Fruit fly (Drosophila melanogaster) whole organism, embryonic: ENCODE results near the gene SmydA-9.

Source experiments
- Asciz ChIP-seq: fragments of 200-800 bp; sonication (Bioruptor generic); optimal IDR thresholded peaks from 2 replicates; lab custom pipeline; 2017; ENCODE audit warnings: missing biosample characterization, mild to moderate bottlenecking, missing genetic modification characterization, missing genetic modification reagents
- BEAF-32 ChIP-seq: fragments of 200-800 bp; sonication (Bioruptor generic); optimal IDR thresholded peaks from 3 replicates; lab custom pipeline; 2017; ENCODE audit warnings: missing biosample characterization, missing genetic modification characterization, mild to moderate bottlenecking, moderate library complexity, missing genetic modification reagents
- CG10654 ChIP-seq: fragments of 200-800 bp; sonication (Bioruptor generic); optimal IDR thresholded peaks from 2 replicates; lab custom pipeline; 2016; ENCODE audit warnings: missing biosample characterization, missing genetic modification characterization
- CG11085 ChIP-seq: fragments of 200-800 bp; sonication (Bioruptor generic); IDR thresholded peaks from 2 replicates; pipeline ENCODE4 v1.3.6; 2022; ENCODE audit warnings: missing biosample characterization, missing genetic modification characterization
- CG12299 ChIP-seq: fragments of 200-800 bp; sonication (Bioruptor generic); optimal IDR thresholded peaks from 2 replicates; lab custom pipeline; 2018; ENCODE audit warnings: missing biosample characterization, mild to moderate bottlenecking, missing genetic modification characterization
- CG14860 ChIP-seq: fragments of 200-800 bp; sonication (Bioruptor generic); IDR thresholded peaks from 3 replicates; pipeline ENCODE4 v1.3.6; 2022; ENCODE audit warnings: missing biosample characterization, missing genetic modification characterization; ENCODE audit not compliant: partially characterized antibody
- CG1529 ChIP-seq: fragments of 200-800 bp; sonication (Bioruptor generic); optimal IDR thresholded peaks from 3 replicates; lab custom pipeline; 2018; ENCODE audit warnings: missing biosample characterization, missing genetic modification characterization
- CG17568 ChIP-seq: fragments of 200-800 bp; sonication (Bioruptor generic); optimal IDR thresholded peaks from 2 replicates; lab custom pipeline; 2018; ENCODE audit warnings: missing biosample characterization, mild to moderate bottlenecking, missing genetic modification characterization, moderate library complexity
- CG18011 ChIP-seq: fragments of 200-800 bp; sonication (Bioruptor generic); optimal IDR thresholded peaks from 2 replicates; lab custom pipeline; 2017; ENCODE audit warnings: missing biosample characterization, missing genetic modification characterization, mild to moderate bottlenecking, moderate library complexity, missing genotype
- CG18764 ChIP-seq: fragments of 200-800 bp; sonication (Bioruptor generic); optimal IDR thresholded peaks from 3 replicates; lab custom pipeline; 2016; ENCODE audit warnings: missing biosample characterization, missing genetic modification characterization
- CG31224 ChIP-seq: fragments of 200-800 bp; sonication (Bioruptor generic); IDR thresholded peaks from 2 replicates; pipeline ENCODE4 v1.3.6; 2022; ENCODE audit warnings: missing biosample characterization, missing genetic modification characterization
- CG32767 ChIP-seq: fragments of 200-800 bp; sonication (Bioruptor generic); IDR thresholded peaks from 2 replicates; pipeline ENCODE4 v1.3.6; 2022; ENCODE audit warnings: missing biosample characterization, missing genetic modification characterization
- CG34422 ChIP-seq: fragments of 200-800 bp; sonication (Bioruptor generic); IDR thresholded peaks from 3 replicates; pipeline ENCODE4 v1.3.6; 2022; ENCODE audit warnings: missing biosample characterization, missing genetic modification characterization
- CG3726 ChIP-seq: fragments of 200-800 bp; sonication (Bioruptor generic); IDR thresholded peaks from 3 replicates; pipeline ENCODE4, ENCODE4 v1.3.6; 2022; ENCODE audit warnings: missing biosample characterization, missing genetic modification characterization
- CG4282 ChIP-seq: fragments of 200-800 bp; sonication (Bioruptor generic); optimal IDR thresholded peaks from 2 replicates; lab custom pipeline; 2016; ENCODE audit warnings: missing biosample characterization, missing genetic modification characterization
- CG4328 ChIP-seq: fragments of 200-800 bp; sonication (Bioruptor generic); optimal IDR thresholded peaks from 3 replicates; lab custom pipeline; 2017; ENCODE audit warnings: missing biosample characterization, missing genetic modification reagents, missing genetic modification characterization
- CG4820 ChIP-seq: fragments of 200-800 bp; sonication (Bioruptor generic); optimal IDR thresholded peaks from 3 replicates; lab custom pipeline; 2016; ENCODE audit warnings: missing biosample characterization, missing genetic modification characterization
- CG9437 ChIP-seq: fragments of 200-800 bp; sonication (Bioruptor generic); optimal IDR thresholded peaks from 2 replicates; lab custom pipeline; 2018; ENCODE audit warnings: missing biosample characterization, mild to moderate bottlenecking, missing genetic modification characterization
- CG9727 ChIP-seq: fragments of 200-800 bp; sonication (Bioruptor generic); optimal IDR thresholded peaks from 3 replicates; lab custom pipeline; 2017; ENCODE audit warnings: missing biosample characterization, mild to moderate bottlenecking, missing genetic modification characterization
- CG9817 ChIP-seq: fragments of 200-800 bp; sonication (Bioruptor generic); optimal IDR thresholded peaks from 2 replicates; lab custom pipeline; 2018; ENCODE audit warnings: missing biosample characterization, mild to moderate bottlenecking, missing genetic modification characterization, moderate library complexity
- CHES-1-like ChIP-seq: fragments of 200-800 bp; sonication (Bioruptor generic); optimal IDR thresholded peaks from 2 replicates; lab custom pipeline; 2016; ENCODE audit warnings: missing biosample characterization, missing genetic modification characterization
- CTCF ChIP-seq: fragments of 200-800 bp; sonication (Bioruptor generic); optimal IDR thresholded peaks from 2 replicates; lab custom pipeline; 2017; ENCODE audit warnings: missing biosample characterization, mild to moderate bottlenecking, missing genetic modification characterization, moderate library complexity
- Chrac-16 ChIP-seq: fragments of 200-800 bp; sonication (Bioruptor generic); optimal IDR thresholded peaks from 3 replicates; lab custom pipeline; 2016; ENCODE audit warnings: missing biosample characterization, missing genetic modification characterization
- D19A ChIP-seq: fragments of 200-800 bp; optimal IDR thresholded peaks from 3 replicates; lab custom pipeline; 2019; ENCODE audit warnings: missing biosample characterization, mild to moderate bottlenecking, missing genetic modification characterization, moderate library complexity
- E2f1 ChIP-seq: fragments of 200-800 bp; sonication (Bioruptor generic); IDR thresholded peaks from 2 replicates; pipeline ENCODE4 v1.3.6; 2022; ENCODE audit warnings: missing biosample characterization, missing genetic modification characterization
- Fer2 ChIP-seq: fragments of 200-800 bp; sonication (Bioruptor generic); optimal IDR thresholded peaks from 2 replicates; lab custom pipeline; 2018; ENCODE audit warnings: missing biosample characterization, mild to moderate bottlenecking, missing genetic modification characterization, moderate library complexity
- H2.0 ChIP-seq: fragments of 200-800 bp; sonication (Bioruptor generic); IDR thresholded peaks from 2 replicates; pipeline ENCODE4 v1.3.6; 2022; ENCODE audit warnings: missing biosample characterization, missing genetic modification characterization
- MTF-1 ChIP-seq: fragments of 200-800 bp; sonication (Bioruptor generic); optimal IDR thresholded peaks from 2 replicates; lab custom pipeline; 2018; ENCODE audit warnings: missing biosample characterization, mild to moderate bottlenecking, missing genetic modification characterization, borderline replicate concordance
- Nf-YA ChIP-seq: fragments of 200-800 bp; sonication (Bioruptor generic); IDR thresholded peaks from 2 replicates; pipeline ENCODE4 v1.3.6; 2022; ENCODE audit warnings: missing biosample characterization, missing genetic modification characterization
- Oaz ChIP-seq: fragments of 200-800 bp; sonication (Bioruptor generic); IDR thresholded peaks from 2 replicates; pipeline ENCODE4 v1.3.6; 2022; ENCODE audit warnings: missing biosample characterization, missing genetic modification characterization
- Ravus ChIP-seq: fragments of 200-800 bp; sonication (Bioruptor generic); IDR thresholded peaks from 2 replicates; pipeline ENCODE4 v1.3.6; 2022; ENCODE audit warnings: missing biosample characterization, missing genetic modification characterization
- Xbp1 ChIP-seq: fragments of 200-800 bp; sonication (Bioruptor generic); optimal IDR thresholded peaks from 3 replicates; lab custom pipeline; 2016; ENCODE audit warnings: missing biosample characterization, mild to moderate bottlenecking, missing genetic modification characterization
- Xrp1 ChIP-seq: fragments of 200-800 bp; sonication (Bioruptor generic); IDR thresholded peaks from 2 replicates; pipeline ENCODE4 v1.3.6; 2022; ENCODE audit warnings: missing biosample characterization, missing genetic modification characterization
- ase ChIP-seq: fragments of 200-800 bp; sonication (Bioruptor generic); IDR thresholded peaks from 3 replicates; pipeline ENCODE4 v1.3.6; 2022; ENCODE audit warnings: missing biosample characterization, missing genetic modification characterization
- bab2 ChIP-seq: fragments of 200-800 bp; sonication (Bioruptor generic); optimal IDR thresholded peaks from 2 replicates; lab custom pipeline; 2016; ENCODE audit warnings: missing biosample characterization, missing genetic modification characterization
- bsh ChIP-seq, 2 experiments: fragments of 200-800 bp; sonication (Bioruptor generic); optimal IDR thresholded peaks; 2 replicates each; lab custom pipeline; 2017 to 2018; ENCODE audit warnings: mild to moderate bottlenecking in 2 of 2, missing biosample characterization in 2 of 2, missing genetic modification characterization in 2 of 2, moderate library complexity in 1 of 2
- chif ChIP-seq, 2 experiments: fragments of 200-800 bp; sonication (Bioruptor generic); optimal IDR thresholded peaks; 3 replicates each; lab custom pipeline; 2016; ENCODE audit warnings: missing biosample characterization in 2 of 2, missing genetic modification characterization in 2 of 2
- chinmo ChIP-seq: fragments of 200-800 bp; sonication (Bioruptor generic); IDR thresholded peaks from 4 replicates; pipeline ENCODE4 v1.3.6; 2022; ENCODE audit warnings: missing biosample characterization, missing genetic modification characterization; ENCODE audit not compliant: partially characterized antibody
- crc ChIP-seq: fragments of 200-800 bp; sonication (Bioruptor generic); optimal IDR thresholded peaks from 2 replicates; lab custom pipeline; 2016; ENCODE audit warnings: missing biosample characterization, missing genetic modification characterization
- en ChIP-seq: fragments of 200-800 bp; sonication (Bioruptor generic); optimal IDR thresholded peaks from 2 replicates; lab custom pipeline; 2016; ENCODE audit warnings: missing biosample characterization, missing genetic modification characterization
- gcm2 ChIP-seq: fragments of 200-800 bp; sonication (Bioruptor generic); optimal IDR thresholded peaks from 2 replicates; lab custom pipeline; 2016; ENCODE audit warnings: missing biosample characterization, missing genetic modification characterization
- gsb-n ChIP-seq: fragments of 200-800 bp; sonication (Bioruptor generic); optimal IDR thresholded peaks from 3 replicates; lab custom pipeline; 2018; ENCODE audit warnings: missing biosample characterization, mild to moderate bottlenecking, missing genetic modification characterization
- hth ChIP-seq: fragments of >200 bp; optimal IDR thresholded peaks from 2 replicates; lab custom pipeline; 2017; ENCODE audit warnings: inconsistent platforms
- ken ChIP-seq: fragments of 200-800 bp; sonication (Bioruptor generic); IDR thresholded peaks from 3 replicates; pipeline ENCODE4 v1.3.6; 2022; ENCODE audit warnings: missing biosample characterization, missing genetic modification characterization
- mirr ChIP-seq: fragments of 200-800 bp; sonication (Bioruptor generic); optimal IDR thresholded peaks from 3 replicates; lab custom pipeline; 2018; ENCODE audit warnings: missing biosample characterization, mild to moderate bottlenecking, missing genetic modification characterization
- prd ChIP-seq, 3 experiments: fragments of >200 bp in 2 of 3; fragments of 200-800 bp in 1 of 3; sonication (Bioruptor generic) in 1 of 3; optimal IDR thresholded peaks in 2 of 3; IDR thresholded peaks in 1 of 3; 2 replicates in 2 of 3; 3 replicates in 1 of 3; pipeline versions ENCODE4 v1.3.6 to Lab custom; 2017 to 2022; ENCODE audit warnings: missing biosample characterization in 1 of 3, missing genetic modification characterization in 1 of 3
- pzg ChIP-seq: fragments of 200-800 bp; sonication (Bioruptor generic); optimal IDR thresholded peaks from 3 replicates; lab custom pipeline; 2018; ENCODE audit warnings: missing biosample characterization, mild to moderate bottlenecking, missing genetic modification characterization, moderate library complexity
- sens ChIP-seq: fragments of 200-800 bp; sonication (Bioruptor generic); peaks from one replicate; lab custom pipeline; 2016; ENCODE audit warnings: missing biosample characterization, missing genetic modification characterization
- sima ChIP-seq: fragments of 200-800 bp; sonication (Bioruptor generic); optimal IDR thresholded peaks from 2 replicates; lab custom pipeline; 2016; ENCODE audit warnings: missing biosample characterization, missing genetic modification characterization
- sr ChIP-seq: fragments of 200-800 bp; sonication (Bioruptor generic); IDR thresholded peaks from 3 replicates; pipeline ENCODE4 v1.3.6; 2022; ENCODE audit warnings: missing biosample characterization, missing genetic modification characterization

SmydA-9 gene

dm6 chrX:9195311-9195710, 15.4 kb downstream of the SmydA-9 start:
- TF ChIP-seq pzg, result no peak

- TF ChIP-seq prd (optimal IDR thresholded peaks at IDR 0.05; lab: Kevin White, UChicago) (no peak), prd (GFP tag; IDR thresholded peaks at IDR 0.05; lab: Robert Waterston, UW) (peak; percentile 67), hth (no peak), CG10654 (GFP tag; lab: Kevin White, UChicago) (no peak), ase (GFP tag; lab: Robert Waterston, UW) (no peak), CG11085 (GFP tag; lab: Robert Waterston, UW) (no peak), crc (GFP tag; lab: Kevin White, UChicago) (peak; percentile 14), E2f1 (GFP tag; lab: Robert Waterston, UW) (peak; percentile 40), gcm2 (GFP tag; lab: Kevin White, UChicago) (no peak), CG31224 (GFP tag; lab: Robert Waterston, UW) (no peak), Nf-YA (GFP tag; lab: Robert Waterston, UW) (no peak), MTF-1 (GFP tag; lab: Kevin White, UChicago) (no peak), Asciz (GFP tag; lab: Kevin White, UChicago) (no peak), CTCF (GFP tag; lab: Kevin White, UChicago) (no peak), Xrp1 (GFP tag; lab: Robert Waterston, UW) (peak; percentile 41; the same call in 1 of the 2 replicates), CG12299 (tag; lab: Kevin White, UChicago) (no peak), Xbp1 (GFP tag; lab: Kevin White, UChicago) (peak; percentile 49), CG4282 (GFP tag; lab: Kevin White, UChicago) (no peak), CG18764 (GFP tag; lab: Kevin White, UChicago) (no peak), CG4328 (GFP tag; lab: Kevin White, UChicago) (no peak), CG9817 (tag; lab: Kevin White, UChicago) (peak; percentile 40), chif (GFP tag; optimal IDR thresholded peaks at IDR 0.05; lab: Kevin White, UChicago) (peak in 1 of 2 experiments; percentile 14), CG17568 (no peak), Oaz (GFP tag; lab: Robert Waterston, UW) (peak; percentile 42; the same call in 1 of the 2 replicates), CG14860 (GFP tag; lab: Robert Waterston, UW) (no peak), Chrac-16 (GFP tag; lab: Kevin White, UChicago) (peak; percentile 44), D19A (tag; lab: Kevin White, UChicago) (no peak), gsb-n (tag; lab: Kevin White, UChicago) (no peak), ken (GFP tag; lab: Robert Waterston, UW) (no peak), sima (GFP tag; lab: Kevin White, UChicago) (no peak), sr (GFP tag; lab: Robert Waterston, UW) (no peak), bsh (GFP tag; optimal IDR thresholded peaks at IDR 0.05; lab: Kevin White, UChicago) (peak in 1 of 2 experiments; percentile 46), H2.0 (GFP tag; lab: Robert Waterston, UW) (no peak; the same call in 1 of the 2 replicates), en (no peak), Ravus (no peak), CG34422 (no peak), CG9727 (GFP tag; lab: Kevin White, UChicago) (peak; percentile 3), CG18011 (GFP tag; lab: Kevin White, UChicago) (no peak), Fer2 (tag; lab: Kevin White, UChicago) (no peak), BEAF-32 (no peak), CG4820 (GFP tag; lab: Kevin White, UChicago) (no peak), mirr (GFP tag; lab: Kevin White, UChicago) (peak; percentile 34), sens (peak; percentile 59), CG1529 (GFP tag; lab: Kevin White, UChicago) (no peak), CG32767 (GFP tag; lab: Robert Waterston, UW) (no peak), bab2 (peak; percentile 25), CG9437 (GFP tag; lab: Kevin White, UChicago) (no peak), chinmo (GFP tag; lab: Robert Waterston, UW) (no peak), CG3726 (no peak), CHES-1-like (GFP tag; lab: Kevin White, UChicago) (peak; percentile 15)
These were observed 17.1 kb downstream of the SmydA-9 start, which contains the start of gene CG12106 for dm6 chrX:9193604-9194003. Gene CG12106 (plus strand): TSS chrX:9193898.
